Worm (Caenorhabditis elegans): ENCODE data around the gene Y70C5A.3.

The Y70C5A.3 gene

ce11 chrV:16635911-16636310, 15.2 kb upstream of the Y70C5A.3 start, which contains the start of gene mltn-11:
TSS of gene mltn-11 (plus strand) at chrV:16636186.
- TF ChIP-seq W03F9.2 (tag; optimal IDR thresholded peaks at IDR 0.05) (no peak), him-1 (tag; optimal IDR thresholded peaks at IDR 0.05) (no peak), dao-5 (tag; optimal IDR thresholded peaks at IDR 0.05) (no peak)

DNA sequence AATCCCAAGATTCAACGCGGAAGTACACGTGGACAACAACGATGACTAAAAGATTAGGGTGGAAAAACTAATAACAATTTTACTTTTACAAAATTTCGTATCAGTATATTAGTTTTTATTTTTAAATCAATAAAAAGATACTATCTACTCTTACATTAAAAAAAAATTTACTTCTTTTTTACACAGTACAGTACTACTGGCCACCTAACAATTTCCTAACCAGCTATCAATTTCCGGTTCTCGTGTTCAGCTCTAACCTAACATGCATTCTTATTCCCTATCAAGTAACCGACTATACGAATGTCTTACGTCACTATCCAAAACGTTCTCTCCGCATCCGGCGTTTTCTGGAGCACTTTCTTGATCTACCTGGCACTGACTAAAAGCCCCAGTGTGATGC, 8.9 kb upstream of the Y70C5A.3 start, which contains the start of gene srd-21:
TSS of gene srd-21 (plus strand) at position 301 of the 400 bp plus-strand sequence.
- no peak for TF ChIP-seq W03F9.2 (tag; optimal IDR thresholded peaks at IDR 0.05)
- no peak for TF ChIP-seq dao-5 (tag; optimal IDR thresholded peaks at IDR 0.05)
- no peak for TF ChIP-seq him-1 (tag; optimal IDR thresholded peaks at IDR 0.05)

DNA sequence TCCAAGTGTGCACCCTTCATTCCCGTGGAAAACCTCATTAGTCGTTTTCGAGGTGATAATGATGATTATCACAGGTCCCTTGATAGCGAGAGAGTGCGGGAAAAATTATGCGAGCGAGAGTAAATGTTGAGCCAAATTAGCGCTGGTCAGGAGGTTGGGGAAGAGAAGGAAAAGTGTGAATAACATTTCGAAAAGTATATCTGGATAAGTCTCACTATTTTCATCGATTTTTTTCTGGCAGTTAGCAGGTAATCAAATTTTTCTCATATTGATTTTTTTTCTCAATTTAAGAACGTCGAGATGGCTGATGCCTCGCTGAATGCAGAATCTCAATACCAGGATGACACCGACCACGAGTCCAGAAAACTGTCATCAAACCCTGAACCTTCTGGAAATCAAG, 8.3 kb upstream of the Y70C5A.3 start, which contains the start of gene W06G6.2:
TSS of gene W06G6.2 (plus strand) at position 301 of the 400 bp plus-strand sequence.
- no peak for TF ChIP-seq W03F9.2 (tag; optimal IDR thresholded peaks at IDR 0.05)
- TF ChIP-seq him-1 (tag; optimal IDR thresholded peaks at IDR 0.05) = no peak
- TF ChIP-seq dao-5 (tag; optimal IDR thresholded peaks at IDR 0.05) = no peak

ce11 chrV:16627962-16628361, 7.2 kb upstream of the Y70C5A.3 start, which contains the start of gene oac-53:
TSS of gene oac-53 (minus strand) at chrV:16627970.
- TF ChIP-seq him-1 (tag; optimal IDR thresholded peaks at IDR 0.05) (no peak), dao-5 (tag; optimal IDR thresholded peaks at IDR 0.05) (no peak), W03F9.2 (tag; optimal IDR thresholded peaks at IDR 0.05) (no peak)

DNA sequence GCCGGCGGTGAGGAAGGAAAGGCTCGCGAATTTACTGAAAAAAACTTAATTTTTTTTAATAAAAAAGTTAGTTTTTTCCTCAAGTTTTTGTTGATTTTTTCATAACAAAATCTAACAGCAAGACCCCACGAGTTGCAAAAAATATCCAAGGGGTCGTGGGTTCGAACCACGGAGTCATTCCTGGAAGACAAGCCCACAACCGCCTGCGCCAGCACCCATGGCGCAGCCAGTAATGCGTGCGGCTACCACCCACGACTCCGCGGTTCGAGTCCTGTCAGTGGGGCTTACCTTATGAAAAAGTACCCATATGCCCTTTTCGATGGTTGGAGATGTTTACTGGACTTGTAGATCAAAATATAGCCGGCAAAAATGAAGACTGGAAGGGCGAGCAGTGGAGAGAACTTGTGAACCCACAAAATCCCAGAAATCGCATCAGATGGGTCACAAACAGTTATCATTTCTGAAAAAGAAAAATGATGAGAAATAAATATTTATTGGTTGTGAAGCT, 2.1 kb upstream of the Y70C5A.3 start, which contains the start of gene Y70C5A.2:
TSS of gene Y70C5A.2 (minus strand) at position 458 of the 508 bp plus-strand sequence.
- TF ChIP-seq him-1 (tag; optimal IDR thresholded peaks at IDR 0.05) (no peak), dao-5 (tag; optimal IDR thresholded peaks at IDR 0.05) (no peak)

ce11 chrV:16621894-16622293, 1.2 kb upstream of the Y70C5A.3 start:
- TF ChIP-seq him-1 (tag; optimal IDR thresholded peaks at IDR 0.05) = no peak

DNA sequence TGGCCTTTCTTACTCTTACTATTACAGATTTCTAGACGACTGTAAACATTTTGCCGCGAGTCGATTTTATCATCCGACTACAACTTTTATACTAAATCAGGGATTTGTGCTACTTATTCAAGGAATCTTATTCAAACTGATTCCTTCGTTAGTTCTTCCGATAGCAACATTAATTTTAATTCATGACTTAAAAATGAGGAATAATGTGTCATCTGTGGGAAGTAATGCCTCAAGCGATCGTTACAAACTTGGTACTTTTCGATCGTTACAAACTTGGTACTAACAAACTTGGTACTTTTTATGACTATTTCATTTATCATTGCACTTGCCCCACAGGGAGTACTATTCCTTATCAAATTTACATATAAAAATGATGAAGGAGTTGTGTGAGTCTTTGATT, 3.3 kb downstream of the Y70C5A.3 start, which contains the start of gene Y70C5A.4:
TSS of gene Y70C5A.4 (plus strand) at position 301 of the 400 bp plus-strand sequence.
- no peak for TF ChIP-seq dao-5 (tag; optimal IDR thresholded peaks at IDR 0.05)
- no peak for TF ChIP-seq W03F9.2 (tag; optimal IDR thresholded peaks at IDR 0.05)
- TF ChIP-seq him-1 (tag; optimal IDR thresholded peaks at IDR 0.05) = no peak

DNA sequence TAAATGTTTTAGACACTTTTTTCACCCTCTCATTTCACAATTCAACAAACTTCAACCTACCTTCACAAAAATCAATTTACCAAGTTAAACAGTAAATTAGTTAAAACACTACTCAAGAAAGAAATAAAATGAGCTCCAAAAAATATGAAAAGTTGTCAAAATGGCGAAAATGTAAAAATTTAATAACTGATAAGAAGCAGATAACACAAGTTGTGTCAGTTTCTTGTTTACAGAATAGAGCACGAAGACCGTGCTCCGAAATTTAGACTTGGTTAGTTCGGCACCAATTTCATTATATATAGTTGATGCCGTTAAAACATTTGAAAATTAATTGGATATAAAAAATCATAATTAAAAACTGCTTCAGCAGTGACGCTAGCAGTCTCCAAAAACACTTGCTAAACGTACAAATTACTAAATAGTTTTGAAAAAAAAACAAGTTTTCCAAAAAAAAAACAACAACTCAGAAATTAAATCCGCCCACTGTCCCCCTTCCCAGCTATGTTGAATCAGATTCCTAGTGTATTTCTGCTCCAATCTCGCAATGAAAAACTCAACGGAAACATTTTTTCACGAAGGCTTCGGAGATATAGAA, 9.8 kb downstream of the Y70C5A.3 start, which contains the start of gene srw-54:
TSS of gene srw-54 (plus strand) at position 545 of the 595 bp plus-strand sequence.
- TF ChIP-seq him-1 (tag; optimal IDR thresholded peaks at IDR 0.05) (no peak), W03F9.2 (tag; optimal IDR thresholded peaks at IDR 0.05) (no peak), dao-5 (tag; optimal IDR thresholded peaks at IDR 0.05) (no peak)

- no peak for TF ChIP-seq W03F9.2 (tag; optimal IDR thresholded peaks at IDR 0.05)
- no peak for TF ChIP-seq dao-5 (tag; optimal IDR thresholded peaks at IDR 0.05)
- TF ChIP-seq him-1 (tag; optimal IDR thresholded peaks at IDR 0.05) = no peak
These were observed 10.6 kb downstream of the Y70C5A.3 start for ce11 chrV:16610094-16610493.

ce11 chrV:16608478-16608877, 12.2 kb downstream of the Y70C5A.3 start:
- no peak for TF ChIP-seq W03F9.2 (tag; optimal IDR thresholded peaks at IDR 0.05)

DNA sequence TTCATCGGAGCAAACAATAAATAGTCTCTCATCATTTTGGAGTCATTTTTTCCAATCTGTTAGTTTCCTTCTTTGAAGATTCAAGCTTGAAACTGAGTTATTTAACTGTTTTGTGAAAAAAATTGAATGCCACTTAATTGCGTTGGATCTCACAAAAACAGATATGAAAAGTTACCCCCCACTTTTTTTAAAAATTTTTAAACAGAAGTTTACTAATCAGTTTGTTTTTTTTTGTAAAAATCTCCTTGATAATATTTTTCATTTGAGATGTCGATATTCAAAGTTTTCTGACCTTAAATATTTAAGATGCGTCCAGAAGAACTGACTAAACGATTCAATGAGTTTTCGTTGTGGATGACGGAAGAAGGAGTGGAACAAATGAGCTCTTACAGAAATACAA, 14.4 kb downstream of the Y70C5A.3 start, which contains the start of gene Y32B12C.1:
TSS of gene Y32B12C.1 (plus strand) at position 301 of the 400 bp plus-strand sequence.
- TF ChIP-seq him-1 (tag; optimal IDR thresholded peaks at IDR 0.05) (no peak), dao-5 (tag; optimal IDR thresholded peaks at IDR 0.05) (no peak)

- no peak for TF ChIP-seq him-1 (tag; optimal IDR thresholded peaks at IDR 0.05)
- TF ChIP-seq W03F9.2 (tag; optimal IDR thresholded peaks at IDR 0.05) = no peak
- TF ChIP-seq dao-5 (tag; optimal IDR thresholded peaks at IDR 0.05) = no peak
These were observed 15.3 kb downstream of the Y70C5A.3 start for ce11 chrV:16605463-16605862.

ce11 chrV:16604301-16604700, 16.4 kb downstream of the Y70C5A.3 start:
- TF ChIP-seq him-1 (tag; optimal IDR thresholded peaks at IDR 0.05) (no peak), W03F9.2 (tag; optimal IDR thresholded peaks at IDR 0.05) (no peak), dao-5 (tag; optimal IDR thresholded peaks at IDR 0.05) (no peak)

ce11 chrV:16603102-16603501, 17.6 kb downstream of the Y70C5A.3 start, which contains the start of gene T03E6.8:
TSS of gene T03E6.8 (minus strand) at chrV:16603202.
- no peak for TF ChIP-seq dao-5 (tag; optimal IDR thresholded peaks at IDR 0.05)
- TF ChIP-seq W03F9.2 (tag; optimal IDR thresholded peaks at IDR 0.05) = no peak
- no peak for TF ChIP-seq him-1 (tag; optimal IDR thresholded peaks at IDR 0.05)

DNA sequence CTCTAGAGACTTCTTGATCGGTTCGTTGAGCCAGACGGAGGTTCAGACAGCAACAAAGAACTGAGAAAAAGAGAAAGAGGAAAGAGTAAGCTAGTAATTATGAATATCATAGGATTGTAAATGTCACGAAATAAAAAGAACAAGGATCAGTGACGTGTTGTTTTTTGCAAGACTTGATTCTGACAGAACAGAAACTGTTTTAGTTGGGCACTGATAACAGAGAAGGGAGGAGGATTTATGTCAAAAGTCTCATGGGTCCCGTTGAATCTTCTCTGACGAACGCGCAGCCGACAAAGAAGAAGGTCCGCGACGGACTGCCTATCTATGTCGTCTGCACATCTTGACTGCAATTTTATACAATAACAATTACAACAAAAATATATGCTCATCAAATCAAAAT, 20.1 kb downstream of the Y70C5A.3 start, which contains the start of gene T03E6.9:
TSS of gene T03E6.9 (minus strand) at position 101 of the 400 bp plus-strand sequence.
- TF ChIP-seq him-1 (tag; optimal IDR thresholded peaks at IDR 0.05) = no peak
- no peak for TF ChIP-seq dao-5 (tag; optimal IDR thresholded peaks at IDR 0.05)
- TF ChIP-seq W03F9.2 (tag; optimal IDR thresholded peaks at IDR 0.05) = no peak
